Worm (Caenorhabditis elegans): ENCODE data around the gene srd-25.

The srd-25 gene

DNA sequence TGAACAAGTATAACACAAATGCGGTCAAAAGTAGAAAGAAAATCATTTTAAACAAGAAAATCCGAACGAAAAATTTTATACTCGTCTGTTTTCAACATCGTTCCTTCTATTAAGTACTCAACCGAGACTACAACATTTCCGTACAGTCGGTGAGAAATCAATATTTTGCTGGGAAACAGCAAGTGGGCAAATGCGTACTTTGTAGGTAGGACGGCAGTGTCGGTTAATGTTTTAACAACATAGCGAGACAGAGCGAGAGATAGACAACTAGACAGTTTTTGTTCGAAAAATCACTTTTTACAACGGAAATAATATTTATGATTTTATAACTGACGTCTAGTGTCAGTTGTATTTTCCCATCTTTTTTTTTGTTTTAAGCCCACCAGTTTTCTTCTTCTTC, 49.6 kb downstream of the srd-25 start, which contains the start of gene cyp-33A1 (continued):
- peak in 1 of 6 experiments; percentile 64 for TF ChIP-seq elt-3 (tag; optimal IDR thresholded peaks at IDR 0.05)
